Worm (Caenorhabditis elegans) whole organism, late embryonic: ENCODE results near the gene Y116F11B.6.

Source experiments
- C08G9.2 ChIP-seq: sonication (generic microtip); optimal IDR thresholded peaks from 2 replicates; lab custom pipeline; 2016; ENCODE audit warnings: mild to moderate bottlenecking, missing genetic modification characterization, moderate library complexity, missing compliant biosample characterization
- F13H6.1 ChIP-seq: sonication (generic microtip); optimal IDR thresholded peaks from 2 replicates; lab custom pipeline; 2016; ENCODE audit warnings: missing genetic modification characterization, missing compliant biosample characterization
- K02D7.2 ChIP-seq: sonication (generic microtip); optimal IDR thresholded peaks from 2 replicates; lab custom pipeline; 2017; ENCODE audit warnings: mild to moderate bottlenecking, missing genetic modification characterization, missing compliant biosample characterization
- T23F11.4 ChIP-seq: fragments of 200-800 bp; sonication (Bioruptor generic); optimal IDR thresholded peaks from 2 replicates; lab custom pipeline; 2018; ENCODE audit warnings: mild to moderate bottlenecking, missing genetic modification characterization, missing compliant biosample characterization
- Y22D7AL.16 ChIP-seq: sonication (generic microtip); optimal IDR thresholded peaks from 2 replicates; lab custom pipeline; 2016; ENCODE audit warnings: missing genetic modification characterization, missing compliant biosample characterization
- ahr-1 ChIP-seq: sonication (generic microtip); optimal IDR thresholded peaks from 2 replicates; lab custom pipeline; 2016; ENCODE audit warnings: missing genetic modification characterization, missing compliant biosample characterization
- ceh-14 ChIP-seq: sonication (generic microtip); optimal IDR thresholded peaks from 2 replicates; lab custom pipeline; 2016; ENCODE audit warnings: missing genotype, missing genetic modification characterization, missing compliant biosample characterization
- ceh-24 ChIP-seq: sonication (generic microtip); optimal IDR thresholded peaks from 2 replicates; lab custom pipeline; 2016; ENCODE audit warnings: mild to moderate bottlenecking, missing genetic modification characterization, missing compliant biosample characterization
- ceh-31 ChIP-seq: sonication (generic microtip); optimal IDR thresholded peaks from 2 replicates; lab custom pipeline; 2016; ENCODE audit warnings: missing genetic modification characterization, missing compliant biosample characterization
- ceh-45 ChIP-seq: fragments of 200-800 bp; sonication (Bioruptor generic); IDR thresholded peaks from 2 replicates; pipeline ENCODE4 v1.3.6; 2022; ENCODE audit warnings: missing genetic modification reagents, missing genetic modification characterization, missing compliant biosample characterization
- ceh-48 ChIP-seq: sonication (generic microtip); optimal IDR thresholded peaks from 2 replicates; lab custom pipeline; 2016; ENCODE audit warnings: missing genetic modification characterization, inconsistent platforms, missing compliant biosample characterization
- ceh-6 ChIP-seq: fragments of 200-800 bp; sonication (Bioruptor generic); optimal IDR thresholded peaks from 2 replicates; lab custom pipeline; 2018; ENCODE audit warnings: mild to moderate bottlenecking, missing genetic modification characterization, missing compliant biosample characterization
- ceh-9 ChIP-seq: sonication (generic microtip); optimal IDR thresholded peaks from 2 replicates; lab custom pipeline; 2016; ENCODE audit warnings: mild to moderate bottlenecking, missing genetic modification characterization, inconsistent platforms, missing compliant biosample characterization
- dve-1 ChIP-seq: sonication (generic microtip); optimal IDR thresholded peaks from 2 replicates; lab custom pipeline; 2017; ENCODE audit warnings: antibody characterized with exemption, mild to moderate bottlenecking, missing genetic modification characterization, missing compliant biosample characterization
- elt-2 ChIP-seq: sonication (generic microtip); optimal IDR thresholded peaks from 2 replicates; lab custom pipeline; 2016; ENCODE audit warnings: missing genetic modification reagents, missing genetic modification characterization, missing compliant biosample characterization
- eyg-1 ChIP-seq: sonication (generic microtip); optimal IDR thresholded peaks from 2 replicates; lab custom pipeline; 2016; ENCODE audit warnings: missing genotype, missing genetic modification characterization, missing compliant biosample characterization
- fax-1 ChIP-seq: sonication (generic microtip); optimal IDR thresholded peaks from 2 replicates; lab custom pipeline; 2016; ENCODE audit warnings: missing genotype, missing genetic modification characterization, missing compliant biosample characterization
- fkh-10 ChIP-seq: fragments of 150-350 bp; optimal IDR thresholded peaks from 2 replicates; lab custom pipeline; 2014; ENCODE audit warnings: missing biosample characterization, missing genetic modification reagents, missing genetic modification characterization
- fkh-6 ChIP-seq: sonication (generic microtip); optimal IDR thresholded peaks from 2 replicates; lab custom pipeline; 2016; ENCODE audit warnings: missing genetic modification characterization, missing compliant biosample characterization
- hlh-15 ChIP-seq: sonication (generic microtip); optimal IDR thresholded peaks from 2 replicates; lab custom pipeline; 2016; ENCODE audit warnings: missing genetic modification characterization, missing compliant biosample characterization
- hlh-8 ChIP-seq: sonication (generic microtip); optimal IDR thresholded peaks from 2 replicates; lab custom pipeline; 2016; ENCODE audit warnings: missing genotype, missing genetic modification characterization, missing compliant biosample characterization
- lim-6 ChIP-seq: sonication (generic microtip); optimal IDR thresholded peaks from 2 replicates; lab custom pipeline; 2016; ENCODE audit warnings: missing genetic modification characterization, missing compliant biosample characterization
- lin-11 ChIP-seq: fragments of 200-800 bp; sonication (Bioruptor generic); optimal IDR thresholded peaks from 2 replicates; lab custom pipeline; 2018; ENCODE audit warnings: mild to moderate bottlenecking, missing genetic modification characterization, missing compliant biosample characterization
- nhr-11 ChIP-seq: fragments of 150-350 bp; optimal IDR thresholded peaks from 2 replicates; lab custom pipeline; 2014; ENCODE audit warnings: missing biosample characterization, missing genetic modification characterization
- nhr-232 ChIP-seq: sonication (generic microtip); optimal IDR thresholded peaks from 2 replicates; lab custom pipeline; 2016; ENCODE audit warnings: missing genetic modification characterization, missing compliant biosample characterization
- npax-4 ChIP-seq: sonication (generic microtip); optimal IDR thresholded peaks from 2 replicates; lab custom pipeline; 2016; ENCODE audit warnings: missing genetic modification characterization, missing compliant biosample characterization
- odd-2 ChIP-seq: sonication (generic microtip); optimal IDR thresholded peaks from 2 replicates; lab custom pipeline; 2017; ENCODE audit warnings: antibody characterized with exemption, mild to moderate bottlenecking, missing genetic modification characterization, missing compliant biosample characterization
- pag-3 ChIP-seq: sonication (generic microtip); optimal IDR thresholded peaks from 2 replicates; lab custom pipeline; 2016; ENCODE audit warnings: missing compliant biosample characterization, missing genetic modification characterization, borderline replicate concordance
- pat-9 ChIP-seq: fragments of 200-800 bp; sonication (Bioruptor generic); optimal IDR thresholded peaks from 2 replicates; lab custom pipeline; 2018; ENCODE audit warnings: mild to moderate bottlenecking, missing genetic modification characterization, moderate library complexity, missing compliant biosample characterization
- pax-1 ChIP-seq: fragments of 150-350 bp; optimal IDR thresholded peaks from 2 replicates; lab custom pipeline; 2014; ENCODE audit warnings: missing biosample characterization, missing genetic modification characterization
- pha-4 ChIP-seq: fragments of 150-350 bp; optimal IDR thresholded peaks from 2 replicates; lab custom pipeline; 2018; ENCODE audit warnings: missing biosample characterization, missing genetic modification reagents, missing genetic modification characterization
- pqm-1 ChIP-seq: sonication (generic microtip); optimal IDR thresholded peaks from 2 replicates; lab custom pipeline; 2016; ENCODE audit warnings: missing genetic modification characterization, missing compliant biosample characterization
- pros-1 ChIP-seq: fragments of 150-350 bp; optimal IDR thresholded peaks from 2 replicates; lab custom pipeline; 2014; ENCODE audit warnings: missing biosample characterization, missing genetic modification reagents, missing genetic modification characterization
- ref-2 ChIP-seq: sonication (generic microtip); optimal IDR thresholded peaks from 2 replicates; lab custom pipeline; 2016; ENCODE audit warnings: missing genetic modification characterization, missing compliant biosample characterization
- rnt-1 ChIP-seq: sonication (generic microtip); optimal IDR thresholded peaks from 2 replicates; lab custom pipeline; 2016; ENCODE audit warnings: missing genetic modification characterization, missing compliant biosample characterization
- sdc-2 ChIP-seq: sonication (generic microtip); optimal IDR thresholded peaks from 2 replicates; lab custom pipeline; 2016; ENCODE audit warnings: missing genotype, missing genetic modification characterization, missing compliant biosample characterization
- sox-2 ChIP-seq: fragments of 200-800 bp; sonication (Bioruptor generic); IDR thresholded peaks from 2 replicates; pipeline ENCODE4 v1.3.6; 2022; ENCODE audit warnings: missing genetic modification reagents, missing genetic modification characterization, missing compliant biosample characterization
- sox-4 ChIP-seq: sonication (generic microtip); optimal IDR thresholded peaks from 2 replicates; lab custom pipeline; 2017; ENCODE audit warnings: mild to moderate bottlenecking, missing genetic modification characterization, inconsistent platforms, missing compliant biosample characterization
- syd-9 ChIP-seq: sonication (generic microtip); optimal IDR thresholded peaks from 2 replicates; lab custom pipeline; 2016; ENCODE audit warnings: mild to moderate bottlenecking, missing genetic modification characterization, moderate library complexity, missing compliant biosample characterization
- unc-55 ChIP-seq: sonication (generic microtip); optimal IDR thresholded peaks from 2 replicates; lab custom pipeline; 2017; ENCODE audit warnings: missing biosample characterization, missing genetic modification reagents, missing genetic modification characterization
- unc-86 ChIP-seq: sonication (generic microtip); optimal IDR thresholded peaks from 2 replicates; lab custom pipeline; 2016; ENCODE audit warnings: missing genetic modification characterization, missing compliant biosample characterization
- zip-5 ChIP-seq: sonication (generic microtip); optimal IDR thresholded peaks from 2 replicates; lab custom pipeline; 2016; ENCODE audit warnings: missing genetic modification characterization, missing compliant biosample characterization

The Y116F11B.6 gene

ce11 chrV:19805548-19805947, 40.2 kb downstream of the Y116F11B.6 start:
- TF ChIP-seq ceh-45 (GFP tag; lab: Robert Waterston, UW) (no peak), ahr-1 (no peak), pag-3 (tag; lab: Kevin White, UChicago) (no peak), K02D7.2 (tag; lab: Kevin White, UChicago) (no peak), ceh-24 (tag; lab: Kevin White, UChicago) (no peak), npax-4 (no peak), fax-1 (tag; lab: Kevin White, UChicago) (no peak), lin-11 (tag; lab: Kevin White, UChicago) (no peak), pat-9 (tag; lab: Kevin White, UChicago) (no peak), hlh-15 (tag; lab: Kevin White, UChicago) (no peak), ceh-31 (tag; lab: Kevin White, UChicago) (no peak), ceh-6 (no peak), sox-4 (no peak), hlh-8 (tag; lab: Kevin White, UChicago) (no peak), sdc-2 (no peak), T23F11.4 (GFP tag; lab: Kevin White, UChicago) (no peak), pha-4 (tag; lab: Kevin White, UChicago) (no peak), nhr-232 (tag; lab: Kevin White, UChicago) (no peak), F13H6.1 (tag; lab: Kevin White, UChicago) (no peak), fkh-10 (no peak)

ce11 chrV:19802797-19803196, 43.0 kb downstream of the Y116F11B.6 start:
- no peak for TF ChIP-seq lim-6 (tag; lab: Kevin White, UChicago)
- no peak for TF ChIP-seq fkh-6 (tag; lab: Kevin White, UChicago)
- TF ChIP-seq odd-2 (tag; lab: Kevin White, UChicago), result no peak
- TF ChIP-seq F13H6.1 (tag; lab: Kevin White, UChicago), result no peak
- no peak for TF ChIP-seq ref-2 (tag; lab: Kevin White, UChicago)
- no peak for TF ChIP-seq C08G9.2 (tag; lab: Kevin White, UChicago)
- TF ChIP-seq sox-2 (GFP tag; lab: Robert Waterston, UW), result no peak
- no peak for TF ChIP-seq pros-1

- TF ChIP-seq unc-55 (GFP tag; lab: Kevin White, UChicago), result no peak
- no peak for TF ChIP-seq dve-1 (tag; lab: Kevin White, UChicago)
- TF ChIP-seq hlh-15 (tag; lab: Kevin White, UChicago), result no peak
- no peak for TF ChIP-seq elt-2 (tag; lab: Kevin White, UChicago)
- TF ChIP-seq ceh-48 (tag; lab: Kevin White, UChicago), result no peak
- no peak for TF ChIP-seq lin-11 (tag; lab: Kevin White, UChicago)
- TF ChIP-seq syd-9, result no peak
- TF ChIP-seq ceh-6, result no peak
- no peak for TF ChIP-seq eyg-1 (tag; lab: Kevin White, UChicago)
Measured at ce11 chrV:19801033-19801432, 44.7 kb downstream of the Y116F11B.6 start, which contains the start of gene Y116F11B.2. Gene Y116F11B.2 (minus strand): TSS chrV:19801133.

- TF ChIP-seq ref-2 (tag; lab: Kevin White, UChicago) (no peak), sdc-2 (no peak), pqm-1 (tag; lab: Kevin White, UChicago) (no peak), zip-5 (tag; lab: Kevin White, UChicago) (no peak), unc-86 (no peak), nhr-11 (tag; lab: Kevin White, UChicago) (no peak), F13H6.1 (tag; lab: Kevin White, UChicago) (no peak), pax-1 (tag; lab: Kevin White, UChicago) (no peak), rnt-1 (tag; lab: Kevin White, UChicago) (no peak), Y22D7AL.16 (tag; lab: Kevin White, UChicago) (no peak), npax-4 (no peak), sox-4 (no peak), ceh-9 (tag; lab: Kevin White, UChicago) (no peak), pag-3 (tag; lab: Kevin White, UChicago) (no peak), ceh-14 (tag; lab: Kevin White, UChicago) (no peak)
Measured at ce11 chrV:19794931-19795330, 50.8 kb downstream of the Y116F11B.6 start, which contains the start of gene M162.7. Gene M162.7 (minus strand): TSS chrV:19795031.
